Fruit fly (Drosophila melanogaster) whole organism, prepupa: ENCODE results near the gene CG5446.

ENCODE experiments used
- CG10631 ChIP-seq: fragments of 200-800 bp; sonication (Bioruptor generic); optimal IDR thresholded peaks from 2 replicates; lab custom pipeline; 2016; ENCODE audit warnings: missing biosample characterization, missing genetic modification characterization
- CG11762 ChIP-seq: fragments of 200-800 bp; sonication (Bioruptor generic); optimal IDR thresholded peaks from 3 replicates; lab custom pipeline; 2016; ENCODE audit warnings: missing biosample characterization, missing genetic modification characterization; ENCODE audit not compliant: insufficient read depth
- CG15336 ChIP-seq: fragments of 200-800 bp; sonication (Bioruptor generic); IDR thresholded peaks from 2 replicates; pipeline ENCODE4 v1.3.6; 2022; ENCODE audit warnings: missing biosample characterization, missing genetic modification characterization
- CG1621 ChIP-seq: fragments of 200-800 bp; sonication (Bioruptor generic); optimal IDR thresholded peaks from 3 replicates; lab custom pipeline; 2018; ENCODE audit warnings: missing biosample characterization, mild to moderate bottlenecking, missing genetic modification characterization
- CG3032 ChIP-seq: fragments of 200-800 bp; optimal IDR thresholded peaks from 2 replicates; lab custom pipeline; 2019; ENCODE audit warnings: missing biosample characterization, mild to moderate bottlenecking, missing genetic modification characterization, moderate library complexity
- CG31627 ChIP-seq: fragments of 200-800 bp; sonication (Bioruptor generic); optimal IDR thresholded peaks from 3 replicates; lab custom pipeline; 2016; ENCODE audit warnings: missing biosample characterization, missing genetic modification characterization
- CG32006 ChIP-seq: fragments of 200-800 bp; sonication (Bioruptor generic); optimal IDR thresholded peaks from 3 replicates; lab custom pipeline; 2017; ENCODE audit warnings: missing biosample characterization, mild to moderate bottlenecking, missing genetic modification characterization
- CG34406 ChIP-seq: fragments of 200-800 bp; sonication (Bioruptor generic); optimal IDR thresholded peaks from 3 replicates; lab custom pipeline; 2016; ENCODE audit warnings: missing biosample characterization, missing genetic modification characterization
- CG3919 ChIP-seq: fragments of 200-800 bp; sonication (Bioruptor generic); optimal IDR thresholded peaks from 3 replicates; lab custom pipeline; 2016; ENCODE audit warnings: missing biosample characterization, missing genetic modification characterization
- CG4318 ChIP-seq: fragments of 200-800 bp; sonication (Bioruptor generic); optimal IDR thresholded peaks from 3 replicates; lab custom pipeline; 2017; ENCODE audit warnings: missing biosample characterization, mild to moderate bottlenecking, missing genetic modification characterization
- CG6163 ChIP-seq: fragments of 200-800 bp; sonication (Bioruptor generic); IDR thresholded peaks from 3 replicates; pipeline ENCODE4 v1.3.6; 2022; ENCODE audit warnings: missing biosample characterization, missing genetic modification characterization
- CG6276 ChIP-seq: fragments of 200-800 bp; sonication (Bioruptor generic); optimal IDR thresholded peaks from 2 replicates; lab custom pipeline; 2017; ENCODE audit warnings: missing biosample characterization, mild to moderate bottlenecking, missing genetic modification characterization
- CG6792 ChIP-seq: fragments of 200-800 bp; sonication (Bioruptor generic); optimal IDR thresholded peaks from 3 replicates; lab custom pipeline; 2016; ENCODE audit warnings: missing biosample characterization, missing genetic modification characterization
- CG8119 ChIP-seq: fragments of 200-800 bp; sonication (Bioruptor generic); IDR thresholded peaks from 3 replicates; pipeline ENCODE4 v1.3.6; 2022; ENCODE audit warnings: missing biosample characterization, missing genetic modification characterization
- Eip78C ChIP-seq: fragments of 200-800 bp; sonication (Bioruptor generic); peaks from one replicate; lab custom pipeline; 2016; ENCODE audit warnings: missing biosample characterization, missing genetic modification characterization
- Ets96B ChIP-seq: fragments of 200-800 bp; optimal IDR thresholded peaks from 2 replicates; lab custom pipeline; 2019; ENCODE audit warnings: missing biosample characterization, mild to moderate bottlenecking, missing genetic modification characterization, moderate library complexity
- Hr38 ChIP-seq: sonication (Bioruptor generic); optimal IDR thresholded peaks from 2 replicates; lab custom pipeline; 2016; ENCODE audit warnings: missing biosample characterization, missing genetic modification characterization
- Hr4 ChIP-seq: fragments of 200-800 bp; sonication (Bioruptor generic); optimal IDR thresholded peaks from 3 replicates; lab custom pipeline; 2016; ENCODE audit warnings: missing biosample characterization, missing genetic modification characterization
- Lpt ChIP-seq: fragments of 200-800 bp; sonication (Bioruptor generic); optimal IDR thresholded peaks from 3 replicates; lab custom pipeline; 2016; ENCODE audit warnings: missing biosample characterization, missing genetic modification characterization
- Met ChIP-seq: fragments of 200-800 bp; sonication (Bioruptor generic); optimal IDR thresholded peaks from 3 replicates; lab custom pipeline; 2016; ENCODE audit warnings: missing biosample characterization, missing genetic modification characterization
- Sox102F ChIP-seq: fragments of 200-800 bp; sonication (Bioruptor generic); optimal IDR thresholded peaks from 2 replicates; lab custom pipeline; 2016; ENCODE audit warnings: missing biosample characterization, mild to moderate bottlenecking, missing genetic modification characterization
- achi ChIP-seq: fragments of 200-800 bp; sonication (Bioruptor generic); optimal IDR thresholded peaks from 3 replicates; lab custom pipeline; 2016; ENCODE audit warnings: missing biosample characterization, missing genetic modification characterization
- acj6 ChIP-seq: fragments of 200-800 bp; sonication (Bioruptor generic); optimal IDR thresholded peaks from 3 replicates; lab custom pipeline; 2016; ENCODE audit warnings: missing biosample characterization, missing genetic modification characterization
- dsx ChIP-seq: fragments of 200-800 bp; optimal IDR thresholded peaks from 3 replicates; lab custom pipeline; 2019; ENCODE audit warnings: missing biosample characterization, mild to moderate bottlenecking, missing genetic modification characterization, moderate library complexity; ENCODE audit not compliant: poor library complexity, severe bottlenecking
- eg ChIP-seq: fragments of 200-800 bp; sonication (Bioruptor generic); IDR thresholded peaks from 3 replicates; pipeline ENCODE4 v1.3.6; 2022; ENCODE audit warnings: missing biosample characterization, missing genetic modification characterization
- fd85E ChIP-seq: fragments of 200-800 bp; sonication (Bioruptor generic); optimal IDR thresholded peaks from 3 replicates; lab custom pipeline; 2016; ENCODE audit warnings: missing biosample characterization, missing genetic modification characterization
- fkh ChIP-seq: fragments of 200-800 bp; sonication (Bioruptor generic); optimal IDR thresholded peaks from 3 replicates; lab custom pipeline; 2017; ENCODE audit warnings: missing biosample characterization, mild to moderate bottlenecking, missing genetic modification characterization, moderate library complexity
- pdm3 ChIP-seq: fragments of 200-800 bp; sonication (Bioruptor generic); optimal IDR thresholded peaks from 3 replicates; lab custom pipeline; 2016; ENCODE audit warnings: missing biosample characterization, missing genetic modification characterization
- spab ChIP-seq: fragments of 200-800 bp; sonication (Bioruptor generic); optimal IDR thresholded peaks from 2 replicates; lab custom pipeline; 2017; ENCODE audit warnings: missing biosample characterization, mild to moderate bottlenecking, missing genetic modification characterization, missing genetic modification reagents
- ss ChIP-seq, 2 experiments: fragments of 200-800 bp; sonication (Bioruptor generic); optimal IDR thresholded peaks; 2 replicates in 1 of 2; 3 replicates in 1 of 2; lab custom pipeline; 2017 to 2018; ENCODE audit warnings: mild to moderate bottlenecking in 2 of 2, missing biosample characterization in 2 of 2, missing genetic modification characterization in 2 of 2, moderate library complexity in 1 of 2
- svp ChIP-seq: fragments of 200-800 bp; sonication (Bioruptor generic); peaks from one replicate; lab custom pipeline; 2016; ENCODE audit warnings: missing biosample characterization, missing genetic modification characterization
- vri ChIP-seq: fragments of 200-800 bp; sonication (Bioruptor generic); optimal IDR thresholded peaks from 3 replicates; lab custom pipeline; 2016; ENCODE audit warnings: missing biosample characterization, mild to moderate bottlenecking, missing genetic modification characterization

The CG5446 gene

dm6 chr2L:12474212-12474891, 46.8 kb upstream of the CG5446 start:
- peak; percentile 27 for TF ChIP-seq CG6276
- peak; percentile 54 for TF ChIP-seq Eip78C (GFP tag; lab: Kevin White, UChicago)
- no peak for TF ChIP-seq CG11762
- TF ChIP-seq fkh (GFP tag; lab: Kevin White, UChicago): peak; percentile 32
- TF ChIP-seq svp (GFP tag; lab: Kevin White, UChicago): peak; percentile 5
- peak; percentile 48 for TF ChIP-seq vri (GFP tag; lab: Kevin White, UChicago)

DNA sequence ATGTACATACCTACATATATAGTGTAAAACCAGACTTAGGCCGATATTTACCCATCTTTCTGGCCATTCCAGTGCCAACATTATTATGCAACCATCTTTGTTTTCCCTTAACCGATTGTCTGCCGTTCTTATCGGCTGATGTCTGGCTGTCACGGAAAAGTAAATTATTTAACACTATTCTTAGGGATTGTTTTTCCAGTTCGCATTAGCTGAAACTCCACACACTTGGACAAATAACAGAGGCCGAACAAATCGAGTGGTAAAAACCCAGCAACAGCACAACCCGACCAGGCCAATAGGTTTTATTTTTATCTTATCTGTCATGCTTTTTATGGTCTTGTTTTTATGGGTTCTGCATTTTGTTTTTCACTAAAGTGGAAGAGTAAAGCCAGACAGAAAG, 46.1 kb upstream of the CG5446 start:
- TF ChIP-seq Sox102F (GFP tag; lab: Kevin White, UChicago): no peak
- peak; percentile 59 for TF ChIP-seq fkh (GFP tag; lab: Kevin White, UChicago)

- TF ChIP-seq fkh (GFP tag; lab: Kevin White, UChicago): no peak
- no peak for TF ChIP-seq CG10631 (GFP tag; lab: Kevin White, UChicago)
- TF ChIP-seq dsx (GFP tag; lab: Kevin White, UChicago): no peak
- no peak for TF ChIP-seq CG32006 (GFP tag; lab: Kevin White, UChicago)
- TF ChIP-seq Hr4 (GFP tag; lab: Kevin White, UChicago): no peak
- no peak for TF ChIP-seq CG6163 (GFP tag; lab: Robert Waterston, UW)
- TF ChIP-seq eg (GFP tag; lab: Robert Waterston, UW): no peak
- TF ChIP-seq CG31627 (GFP tag; lab: Kevin White, UChicago): no peak
- no peak for TF ChIP-seq acj6 (GFP tag; lab: Kevin White, UChicago)
- no peak for TF ChIP-seq fd85E (GFP tag; lab: Kevin White, UChicago)
- no peak for TF ChIP-seq CG34406 (GFP tag; lab: Kevin White, UChicago)
- TF ChIP-seq Hr38 (GFP tag; lab: Kevin White, UChicago): no peak
- TF ChIP-seq CG1621 (tag; lab: Kevin White, UChicago): no peak
- no peak for TF ChIP-seq vri (GFP tag; lab: Kevin White, UChicago)
- TF ChIP-seq CG3032 (tag; lab: Kevin White, UChicago): no peak
Measured at dm6 chr2L:12472988-12473387, 45.5 kb upstream of the CG5446 start.

- TF ChIP-seq eg (GFP tag; lab: Robert Waterston, UW) (peak; percentile 83), CG6163 (GFP tag; lab: Robert Waterston, UW) (0 out of 3 replicates have a peak, but pooled peaks have one; percentile 6), CG8119 (GFP tag; lab: Robert Waterston, UW) (peak; percentile 62; the same call in 2 of the 3 replicates), Lpt (GFP tag; lab: Kevin White, UChicago) (peak; percentile 36), CG6276 (peak; percentile 39), achi (GFP tag; lab: Kevin White, UChicago) (no peak), Met (GFP tag; lab: Kevin White, UChicago) (no peak), CG1621 (tag; lab: Kevin White, UChicago) (no peak)
Measured at dm6 chr2L:12471937-12472336, 44.4 kb upstream of the CG5446 start.

DNA sequence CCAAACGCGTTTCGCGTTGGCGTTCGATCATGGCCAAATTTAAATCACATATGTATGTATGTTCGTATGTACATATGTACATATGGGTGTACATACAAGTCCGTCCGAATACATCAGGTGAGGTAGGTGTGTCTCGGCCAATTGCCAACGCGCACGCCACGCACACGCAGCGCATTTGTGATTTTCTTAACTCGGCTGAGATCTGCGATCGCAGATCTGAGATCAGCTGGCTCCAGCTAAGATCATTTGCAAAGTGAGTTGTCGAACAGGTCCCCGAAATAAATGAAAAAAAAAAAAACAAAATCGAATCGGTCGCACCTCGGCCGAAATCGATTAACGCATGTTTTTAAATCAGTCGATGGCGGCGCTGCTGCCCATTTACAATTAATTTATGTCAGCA, 41.7 kb upstream of the CG5446 start:
- TF ChIP-seq spab: no peak
- no peak for TF ChIP-seq CG6792 (GFP tag; lab: Kevin White, UChicago)
- no peak for TF ChIP-seq CG8119 (GFP tag; lab: Robert Waterston, UW)
- TF ChIP-seq ss (GFP tag; optimal IDR thresholded peaks at IDR 0.05; lab: Kevin White, UChicago): no peak
- TF ChIP-seq Eip78C (GFP tag; lab: Kevin White, UChicago): no peak
- no peak for TF ChIP-seq fkh (GFP tag; lab: Kevin White, UChicago)
- no peak for TF ChIP-seq Sox102F (GFP tag; lab: Kevin White, UChicago)
- no peak for TF ChIP-seq CG3919 (GFP tag; lab: Kevin White, UChicago)
- TF ChIP-seq pdm3 (GFP tag; lab: Kevin White, UChicago): no peak
- TF ChIP-seq Met (GFP tag; lab: Kevin White, UChicago): no peak
- TF ChIP-seq CG34406 (GFP tag; lab: Kevin White, UChicago): no peak
- TF ChIP-seq CG4318: no peak
- no peak for TF ChIP-seq CG15336
- no peak for TF ChIP-seq Ets96B
- TF ChIP-seq eg (GFP tag; lab: Robert Waterston, UW): no peak
